Fruit fly (Drosophila melanogaster) whole organism, embryonic: ENCODE data around the gene P5CDh2.

Experiments
- CG11093 ChIP-seq: fragments of 200-800 bp; sonication (Bioruptor generic); IDR thresholded peaks from 3 replicates; pipeline ENCODE4 v1.3.6; 2022; ENCODE audit warnings: missing biosample characterization, missing genetic modification characterization
- CG17912 ChIP-seq: fragments of 200-800 bp; sonication (Bioruptor generic); optimal IDR thresholded peaks from 2 replicates; lab custom pipeline; 2018; ENCODE audit warnings: missing biosample characterization, mild to moderate bottlenecking, missing genetic modification characterization
- CG5953 ChIP-seq: fragments of 200-800 bp; sonication (Bioruptor generic); IDR thresholded peaks from 2 replicates; pipeline ENCODE4 v1.3.6; 2022; ENCODE audit warnings: missing biosample characterization, missing genetic modification characterization
- Hr39 ChIP-seq: fragments of >200 bp; optimal IDR thresholded peaks from 2 replicates; lab custom pipeline; 2017
- Side ChIP-seq: fragments of 200-800 bp; sonication (Bioruptor generic); optimal IDR thresholded peaks from 2 replicates; lab custom pipeline; 2016; ENCODE audit warnings: missing biosample characterization, missing genetic modification characterization
- caup ChIP-seq: fragments of 200-800 bp; sonication (Bioruptor generic); optimal IDR thresholded peaks from 3 replicates; lab custom pipeline; 2017; ENCODE audit warnings: missing biosample characterization, mild to moderate bottlenecking, missing genetic modification characterization, moderate library complexity; ENCODE audit not compliant: severe bottlenecking
- klu ChIP-seq: fragments of 200-800 bp; sonication (Bioruptor generic); IDR thresholded peaks from 2 replicates; pipeline ENCODE4 v1.3.6; 2022; ENCODE audit warnings: missing biosample characterization, missing genetic modification characterization
- zfh2 ChIP-seq: fragments of 200-800 bp; sonication (Bioruptor generic); optimal IDR thresholded peaks from 2 replicates; lab custom pipeline; 2016; ENCODE audit warnings: missing biosample characterization, missing genetic modification characterization

DNA sequence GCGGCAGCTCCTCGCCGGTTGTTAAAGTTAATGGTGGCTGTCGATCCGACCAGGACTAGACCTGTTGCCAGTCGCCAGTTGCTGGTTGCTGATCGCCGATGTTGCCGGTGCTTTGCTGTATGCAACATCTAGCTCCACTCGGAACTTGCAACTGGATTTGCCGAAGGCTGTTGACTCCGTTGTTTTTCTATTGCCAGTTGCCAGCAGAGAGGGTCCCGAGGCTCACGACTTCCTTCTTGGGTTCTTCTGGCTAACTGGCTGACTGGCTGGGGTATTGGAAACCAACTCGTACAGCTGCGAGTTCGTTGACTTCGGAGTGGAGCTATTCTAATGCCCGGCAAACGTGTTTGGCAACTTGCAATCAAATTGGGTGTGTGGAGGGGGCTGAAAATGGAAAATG, 46.7 kb upstream of the P5CDh2 start:
- no peak for TF ChIP-seq CG17912 (GFP tag; lab: Kevin White, UChicago)
- no peak for TF ChIP-seq zfh2 (GFP tag; lab: Kevin White, UChicago)
- no peak for TF ChIP-seq CG11093
- no peak for TF ChIP-seq klu
- TF ChIP-seq Side (GFP tag; lab: Kevin White, UChicago): no peak
- TF ChIP-seq caup (GFP tag; lab: Kevin White, UChicago): no peak
- no peak for TF ChIP-seq CG5953
- TF ChIP-seq Hr39: no peak
